Fruit fly (Drosophila melanogaster): ENCODE data around the gene Notum.

DNA sequence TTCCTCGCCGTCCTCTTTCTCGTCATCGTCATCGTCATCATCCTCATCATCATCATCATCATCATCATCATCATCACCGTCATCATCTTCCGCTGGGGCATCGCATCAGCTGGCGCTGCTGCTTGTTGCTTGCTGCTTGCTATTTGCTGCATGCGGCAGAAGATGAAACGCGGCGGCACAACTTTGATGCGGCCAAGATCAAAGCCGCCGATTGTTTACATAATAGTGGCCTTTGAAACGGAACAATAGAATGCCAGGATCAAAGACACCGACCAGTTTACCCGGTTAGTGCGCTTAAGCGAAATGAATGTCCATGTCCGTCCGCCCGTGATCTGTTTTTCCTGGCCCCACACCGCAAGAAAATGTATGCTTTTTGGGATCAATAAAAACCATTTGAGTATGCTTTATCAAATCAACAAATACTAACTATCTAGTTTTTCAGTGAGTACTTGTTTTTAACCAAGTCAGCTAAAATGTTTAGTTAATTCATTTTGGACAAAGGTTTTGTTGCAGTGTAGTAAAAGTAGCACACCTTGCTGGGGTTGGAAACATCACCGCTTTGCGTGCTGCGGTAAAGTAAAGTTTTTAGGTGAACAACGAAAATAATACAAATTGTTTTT, 2.1 kb upstream of the Notum start:
- TF ChIP-seq tj (GFP tag; optimal IDR thresholded peaks at IDR 0.05) = no peak
- TF ChIP-seq kay (GFP tag; ENCODE audit: borderline replicate concordance) = no peak
